Worm (Caenorhabditis elegans) whole organism, L4 larva: ENCODE measurements around the gene ZK370.4.

Experiments
- D1046.2 ChIP-seq: fragments of 200-800 bp; sonication (Bioruptor generic); IDR thresholded peaks from 2 replicates; pipeline ENCODE4 v1.3.6; 2022; ENCODE audit warnings: missing genetic modification characterization, missing compliant biosample characterization
- F44E2.7 ChIP-seq: fragments of 200-800 bp; sonication (Bioruptor generic); IDR thresholded peaks from 2 replicates; pipeline ENCODE4 v2.1.2; 2022; ENCODE audit warnings: missing genetic modification characterization, missing compliant biosample characterization
- F49E8.2 ChIP-seq: sonication (generic microtip); optimal IDR thresholded peaks from 2 replicates; lab custom pipeline; 2016; ENCODE audit warnings: missing compliant biosample characterization, mild to moderate bottlenecking, missing genetic modification characterization, borderline replicate concordance
- R02D3.7 ChIP-seq: fragments of 150-350 bp; sonication (generic microtip); optimal IDR thresholded peaks from 3 replicates; lab custom pipeline; 2014; ENCODE audit warnings: missing biosample characterization, missing genetic modification characterization
- T20F7.1 ChIP-seq: fragments of 200-800 bp; sonication (Bioruptor generic); optimal IDR thresholded peaks from 2 replicates; lab custom pipeline; 2018; ENCODE audit warnings: mild to moderate bottlenecking, missing genetic modification characterization, missing compliant biosample characterization
- T26A8.4 ChIP-seq: fragments of 200-800 bp; sonication (Bioruptor generic); IDR thresholded peaks from 2 replicates; pipeline ENCODE4 v1.3.6; 2022; ENCODE audit warnings: missing genetic modification characterization, missing compliant biosample characterization
- ZK546.5 ChIP-seq, 2 experiments: sonication (generic microtip); optimal IDR thresholded peaks; 2 replicates each; lab custom pipeline; 2017; ENCODE audit warnings: missing biosample characterization in 2 of 2, missing genetic modification characterization in 2 of 2
- aha-1 ChIP-seq: fragments of 150-350 bp; peaks from one replicate; lab custom pipeline; 2014; ENCODE audit warnings: missing biosample characterization, missing genetic modification characterization
- ceh-44 ChIP-seq: fragments of 200-800 bp; sonication (Bioruptor generic); IDR thresholded peaks from 2 replicates; pipeline ENCODE4 v1.3.6; 2022; ENCODE audit warnings: missing genetic modification reagents, missing genetic modification characterization, missing compliant biosample characterization
- cey-2 ChIP-seq: sonication (generic microtip); optimal IDR thresholded peaks from 3 replicates; lab custom pipeline; 2017; ENCODE audit warnings: missing genetic modification characterization, mild to moderate bottlenecking, missing compliant biosample characterization, antibody characterized with exemption, borderline replicate concordance; ENCODE audit not compliant: insufficient read depth
- daf-19 ChIP-seq: fragments of 200-800 bp; sonication (Bioruptor generic); conservative IDR thresholded peaks from 2 replicates; pipeline ENCODE4 v1.3.6; 2022; ENCODE audit warnings: missing genetic modification characterization, missing compliant biosample characterization
- daf-8 ChIP-seq: fragments of 200-800 bp; sonication (Bioruptor generic); IDR thresholded peaks from 2 replicates; pipeline ENCODE4 v1.3.6; 2022; ENCODE audit warnings: missing genetic modification characterization, missing compliant biosample characterization
- dmd-6 ChIP-seq: fragments of 200-800 bp; sonication (Bioruptor generic); IDR thresholded peaks from 2 replicates; pipeline ENCODE4 v1.3.6; 2022; ENCODE audit warnings: missing genetic modification reagents, missing genetic modification characterization, missing compliant biosample characterization
- dmd-9 ChIP-seq: fragments of 200-800 bp; sonication (Bioruptor generic); IDR thresholded peaks from 2 replicates; pipeline ENCODE4 v1.3.6; 2022; ENCODE audit warnings: missing genetic modification reagents, missing genetic modification characterization, missing compliant biosample characterization
- dpl-1 ChIP-seq: fragments of 150-350 bp; optimal IDR thresholded peaks from 2 replicates; lab custom pipeline; 2014; ENCODE audit warnings: missing biosample characterization, missing genetic modification reagents, missing genetic modification characterization
- duxl-1 ChIP-seq: sonication (generic microtip); optimal IDR thresholded peaks from 2 replicates; lab custom pipeline; 2016; ENCODE audit warnings: mild to moderate bottlenecking, missing genetic modification characterization, moderate library complexity, missing compliant biosample characterization; ENCODE audit not compliant: poor library complexity
- fkh-10 ChIP-seq: fragments of 150-350 bp; optimal IDR thresholded peaks from 2 replicates; lab custom pipeline; 2014; ENCODE audit warnings: missing biosample characterization, missing genetic modification reagents, missing genetic modification characterization
- fos-1 ChIP-seq: fragments of 150-350 bp; optimal IDR thresholded peaks from 2 replicates; lab custom pipeline; 2014; ENCODE audit warnings: missing biosample characterization, missing genetic modification characterization
- hlh-30 ChIP-seq: sonication (generic microtip); optimal IDR thresholded peaks from 2 replicates; lab custom pipeline; 2017; ENCODE audit warnings: antibody characterized with exemption, mild to moderate bottlenecking, missing genetic modification characterization, missing compliant biosample characterization; ENCODE audit not compliant: insufficient read depth
- jun-1 ChIP-seq: fragments of 150-350 bp; optimal IDR thresholded peaks from 2 replicates; lab custom pipeline; 2014; ENCODE audit warnings: missing biosample characterization, missing genetic modification reagents, missing genetic modification characterization
- lim-7 ChIP-seq: fragments of 200-800 bp; sonication (Bioruptor generic); IDR thresholded peaks from 2 replicates; pipeline ENCODE4 v1.3.6; 2022; ENCODE audit warnings: missing genetic modification characterization, missing compliant biosample characterization
- lin-15B ChIP-seq: fragments of 150-350 bp; sonication (generic microtip); optimal IDR thresholded peaks from 3 replicates; lab custom pipeline; 2014; ENCODE audit warnings: missing biosample characterization, missing genetic modification characterization
- lin-29 ChIP-seq: fragments of 200-800 bp; sonication (Bioruptor generic); IDR thresholded peaks from 2 replicates; pipeline ENCODE4 v1.3.6; 2022; ENCODE audit warnings: missing genetic modification reagents, missing genetic modification characterization, missing compliant biosample characterization
- lin-38 ChIP-seq: fragments of 200-800 bp; sonication (Bioruptor generic); IDR thresholded peaks from 2 replicates; pipeline ENCODE4 v1.3.6; 2022; ENCODE audit warnings: missing genetic modification reagents, missing genetic modification characterization, missing compliant biosample characterization
- lin-39 ChIP-seq: fragments of 150-350 bp; optimal IDR thresholded peaks from 2 replicates; lab custom pipeline; 2014; ENCODE audit warnings: missing biosample characterization, missing genetic modification reagents, missing genetic modification characterization
- lsy-2 ChIP-seq, 2 experiments: fragments of 150-350 bp in 1 of 2; sonication (generic microtip) in 1 of 2; optimal IDR thresholded peaks; 2 replicates each; lab custom pipeline; 2014 to 2017; ENCODE audit warnings: missing biosample characterization in 2 of 2, missing genetic modification characterization in 2 of 2
- madf-9 ChIP-seq: fragments of 200-800 bp; sonication (Bioruptor generic); conservative IDR thresholded peaks from 2 replicates; pipeline ENCODE4 v1.3.6; 2022; ENCODE audit warnings: missing genetic modification reagents, missing genetic modification characterization, missing compliant biosample characterization
- mdt-29 ChIP-seq: fragments of 200-800 bp; sonication (Bioruptor generic); IDR thresholded peaks from 2 replicates; pipeline ENCODE4 v1.3.6; 2022; ENCODE audit warnings: missing genetic modification reagents, missing genetic modification characterization, missing compliant biosample characterization
- mep-1 ChIP-seq: fragments of 150-350 bp; sonication (generic microtip); optimal IDR thresholded peaks from 3 replicates; lab custom pipeline; 2014; ENCODE audit warnings: missing biosample characterization, missing genetic modification characterization
- mxl-2 ChIP-seq: fragments of 200-800 bp; sonication (Bioruptor generic); conservative IDR thresholded peaks from 2 replicates; pipeline ENCODE4 v1.3.6; 2022; ENCODE audit warnings: missing genetic modification reagents, missing genetic modification characterization, missing compliant biosample characterization
- mxl-3 ChIP-seq: fragments of 200-800 bp; sonication (Bioruptor generic); optimal IDR thresholded peaks from 2 replicates; lab custom pipeline; 2018; ENCODE audit warnings: mild to moderate bottlenecking, missing genetic modification characterization, missing compliant biosample characterization
- nhr-102 ChIP-seq: sonication (generic microtip); optimal IDR thresholded peaks from 2 replicates; lab custom pipeline; 2016; ENCODE audit warnings: mild to moderate bottlenecking, missing genetic modification characterization, moderate library complexity, missing compliant biosample characterization
- nhr-111 ChIP-seq: fragments of 200-800 bp; sonication (Bioruptor generic); optimal IDR thresholded peaks from 2 replicates; lab custom pipeline; 2018; ENCODE audit warnings: mild to moderate bottlenecking, missing genetic modification characterization, missing compliant biosample characterization
- nhr-25 ChIP-seq: sonication (generic microtip); optimal IDR thresholded peaks from 2 replicates; lab custom pipeline; 2017; ENCODE audit warnings: missing genetic modification characterization, mild to moderate bottlenecking, missing compliant biosample characterization, antibody characterized with exemption, moderate library complexity, borderline replicate concordance; ENCODE audit not compliant: insufficient read depth
- nhr-28 ChIP-seq: fragments of 150-350 bp; optimal IDR thresholded peaks from 2 replicates; lab custom pipeline; 2014; ENCODE audit warnings: missing biosample characterization, missing genetic modification characterization
- nhr-42 ChIP-seq: fragments of 200-800 bp; sonication (Bioruptor generic); IDR thresholded peaks from 2 replicates; pipeline ENCODE4 v1.3.6; 2022; ENCODE audit warnings: missing genetic modification characterization, missing compliant biosample characterization
- nhr-48 ChIP-seq: sonication (generic microtip); optimal IDR thresholded peaks from 2 replicates; lab custom pipeline; 2016; ENCODE audit warnings: mild to moderate bottlenecking, missing genetic modification characterization, missing compliant biosample characterization
- nhr-76 ChIP-seq: fragments of 150-350 bp; optimal IDR thresholded peaks from 2 replicates; lab custom pipeline; 2014; ENCODE audit warnings: missing biosample characterization, missing genetic modification characterization
- pha-4 ChIP-seq, 2 experiments: fragments of 150-350 bp in 1 of 2; fragments of 200-800 bp in 1 of 2; sonication (Bioruptor generic) in 1 of 2; IDR thresholded peaks in 1 of 2; optimal IDR thresholded peaks in 1 of 2; 2 replicates each; pipeline versions ENCODE4 v1.3.6 to Lab custom; 2014 to 2022; ENCODE audit warnings: missing genetic modification characterization in 2 of 2, missing genetic modification reagents in 2 of 2, missing biosample characterization in 1 of 2, missing compliant biosample characterization in 1 of 2
- pqm-1 ChIP-seq: sonication (generic microtip); optimal IDR thresholded peaks from 2 replicates; lab custom pipeline; 2017; ENCODE audit warnings: missing biosample characterization, missing genetic modification characterization
- set-16 ChIP-seq: fragments of 200-800 bp; sonication (Bioruptor generic); IDR thresholded peaks from 2 replicates; pipeline ENCODE4 v1.3.6; 2022; ENCODE audit warnings: missing genetic modification reagents, missing genetic modification characterization, missing compliant biosample characterization
- skn-1 ChIP-seq: fragments of 150-350 bp; optimal IDR thresholded peaks from 2 replicates; lab custom pipeline; 2014; ENCODE audit warnings: missing biosample characterization, missing genetic modification characterization
- snpc-4 ChIP-seq: fragments of 150-350 bp; optimal IDR thresholded peaks from 2 replicates; lab custom pipeline; 2014; ENCODE audit warnings: missing biosample characterization, missing genetic modification characterization
- tag-97 ChIP-seq: fragments of 200-800 bp; sonication (Bioruptor generic); IDR thresholded peaks from 2 replicates; pipeline ENCODE4 v1.3.6; 2022; ENCODE audit warnings: missing genetic modification characterization, missing compliant biosample characterization
- tra-1 ChIP-seq: fragments of 200-800 bp; sonication (Bioruptor generic); IDR thresholded peaks from 2 replicates; pipeline ENCODE4 v1.3.6; 2022; ENCODE audit warnings: missing genetic modification reagents, missing genetic modification characterization, missing compliant biosample characterization
- unc-130 ChIP-seq: sonication (generic microtip); optimal IDR thresholded peaks from 2 replicates; lab custom pipeline; 2016; ENCODE audit warnings: missing genetic modification reagents, missing genetic modification characterization, missing compliant biosample characterization
- unc-62 ChIP-seq, 3 experiments: fragments of 150-350 bp in 1 of 3; sonication (generic microtip); optimal IDR thresholded peaks in 2 of 3; peaks in 1 of 3; 1 replicate in 1 of 3; 2 replicates in 2 of 3; lab custom pipeline; 2014 to 2017; ENCODE audit warnings: missing biosample characterization in 3 of 3, missing genetic modification characterization in 3 of 3, missing genetic modification reagents in 3 of 3, missing genotype in 1 of 3
- zfp-2 ChIP-seq: sonication (generic microtip); optimal IDR thresholded peaks from 2 replicates; lab custom pipeline; 2016; ENCODE audit warnings: mild to moderate bottlenecking, missing genetic modification characterization, missing compliant biosample characterization
- zfp-3 ChIP-seq: fragments of 200-800 bp; sonication (Bioruptor generic); conservative IDR thresholded peaks from 2 replicates; pipeline ENCODE4 v1.3.6; 2022; ENCODE audit warnings: missing genetic modification reagents, missing genetic modification characterization, missing compliant biosample characterization
- zip-11 ChIP-seq: fragments of 200-800 bp; sonication (Bioruptor generic); IDR thresholded peaks from 2 replicates; pipeline ENCODE4 v1.3.6; 2022; ENCODE audit warnings: missing genetic modification characterization, missing compliant biosample characterization
- ztf-7 ChIP-seq: fragments of 150-350 bp; optimal IDR thresholded peaks from 2 replicates; lab custom pipeline; 2014; ENCODE audit warnings: missing biosample characterization, missing genetic modification characterization

The ZK370.4 gene

DNA sequence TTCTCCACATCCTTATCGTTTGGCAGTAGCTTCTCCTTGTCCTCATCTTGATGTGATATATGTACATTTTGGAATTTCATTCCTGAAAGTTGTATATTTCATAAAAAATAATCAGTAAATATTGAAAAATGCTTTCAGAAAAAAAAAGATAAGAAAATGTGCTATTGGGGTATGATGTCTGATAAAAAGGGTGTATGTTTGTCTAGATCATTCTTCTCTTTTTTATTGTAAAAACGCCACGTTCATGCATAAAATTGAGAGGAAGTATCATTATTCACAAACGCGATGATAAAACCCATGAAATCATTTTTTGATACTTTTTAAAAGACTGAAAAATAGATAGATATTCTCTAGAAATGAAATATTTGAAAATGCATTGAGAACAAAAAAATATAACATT lies 17.4 kb upstream of the ZK370.4 start (continued):
- TF ChIP-seq zip-11 (GFP tag; lab: Robert Waterston, UW) (no peak), lin-29 (GFP tag; lab: Robert Waterston, UW) (no peak), set-16 (GFP tag; lab: Robert Waterston, UW) (no peak), unc-62 (GFP tag; optimal IDR thresholded peaks at IDR 0.05 in 1 of 2; lab: Kevin White, UChicago) (no peak), unc-62 (tag; optimal IDR thresholded peaks at IDR 0.05; lab: Kevin White, UChicago) (no peak), jun-1 (tag; lab: Kevin White, UChicago) (no peak), ZK546.5 (tag; optimal IDR thresholded peaks at IDR 0.05; lab: Kevin White, UChicago) (no peak), F49E8.2 (tag; lab: Kevin White, UChicago) (no peak), T20F7.1 (no peak), dpl-1 (GFP tag; lab: Kevin White, UChicago) (no peak), D1046.2 (GFP tag; lab: Robert Waterston, UW) (no peak), zfp-3 (GFP tag; lab: Robert Waterston, UW) (no peak), tag-97 (no peak), mxl-2 (GFP tag; lab: Robert Waterston, UW) (no peak), R02D3.7 (tag; lab: Kevin White, UChicago) (no peak), cey-2 (tag; lab: Kevin White, UChicago) (no peak), unc-130 (GFP tag; lab: Kevin White, UChicago) (no peak), nhr-76 (tag; lab: Kevin White, UChicago) (no peak), nhr-42 (GFP tag; lab: Robert Waterston, UW) (no peak), daf-19 (no peak), aha-1 (tag; lab: Kevin White, UChicago) (no peak), nhr-48 (peak; percentile 24), lin-39 (tag; lab: Kevin White, UChicago) (no peak), fkh-10 (GFP tag; lab: Kevin White, UChicago) (no peak), mdt-29 (no peak), madf-9 (GFP tag; lab: Robert Waterston, UW) (no peak), nhr-111 (GFP tag; lab: Kevin White, UChicago) (no peak), lin-38 (GFP tag; lab: Robert Waterston, UW) (no peak), skn-1 (tag; lab: Kevin White, UChicago) (no peak), tra-1 (GFP tag; lab: Robert Waterston, UW) (no peak), lsy-2 (tag; optimal IDR thresholded peaks at IDR 0.05; lab: Kevin White, UChicago) (peak in 1 of 2 experiments; percentile 29), ztf-7 (tag; lab: Kevin White, UChicago) (no peak), zfp-2 (tag; lab: Kevin White, UChicago) (no peak), daf-8 (GFP tag; lab: Robert Waterston, UW) (no peak), nhr-28 (tag; lab: Kevin White, UChicago) (peak; percentile 70), lim-7 (GFP tag; lab: Robert Waterston, UW) (no peak), fos-1 (tag; lab: Kevin White, UChicago) (no peak), nhr-25 (no peak), mep-1 (tag; lab: Kevin White, UChicago) (peak; percentile 37), F44E2.7 (no peak), snpc-4 (tag; lab: Kevin White, UChicago) (no peak), pqm-1 (peak; percentile 92), dmd-6 (GFP tag; lab: Robert Waterston, UW) (peak; percentile 71), nhr-102 (tag; lab: Kevin White, UChicago) (no peak), duxl-1 (tag; lab: Kevin White, UChicago) (no peak), mxl-3 (no peak), hlh-30 (tag; lab: Kevin White, UChicago) (peak; percentile 2), ceh-44 (GFP tag; lab: Robert Waterston, UW) (no peak), pha-4 (GFP tag; IDR thresholded peaks at IDR 0.05; lab: Robert Waterston, UW) (no peak), pha-4 (tag; optimal IDR thresholded peaks at IDR 0.05; lab: Kevin White, UChicago) (no peak), dmd-9 (no peak), lin-15B (tag; lab: Kevin White, UChicago) (no peak), T26A8.4 (GFP tag; lab: Robert Waterston, UW) (no peak)
